Fruit fly (Drosophila melanogaster): ENCODE measurements around the gene CG43330.

The CG43330 gene

dm6 chr3L:22501300-22501699, 2.9 kb downstream of the CG43330 start, which contains the start of gene CG43312:
Gene CG43312 (plus strand): TSS chr3L:22501600.
- TF ChIP-seq Hr78 (GFP tag; optimal IDR thresholded peaks at IDR 0.05) (no peak), h (GFP tag; optimal IDR thresholded peaks at IDR 0.05) (no peak), sv (GFP tag; optimal IDR thresholded peaks at IDR 0.05) (no peak), brk (GFP tag; optimal IDR thresholded peaks at IDR 0.05) (no peak), Myc (optimal IDR thresholded peaks at IDR 0.05) (no peak)

dm6 chr3L:22497594-22497993, 6.6 kb downstream of the CG43330 start:
- TF ChIP-seq Rel (GFP tag; optimal IDR thresholded peaks at IDR 0.05): no peak
- no peak for TF ChIP-seq Rel (tag; optimal IDR thresholded peaks at IDR 0.05)
- TF ChIP-seq woc (GFP tag; optimal IDR thresholded peaks at IDR 0.05): no peak
- no peak for TF ChIP-seq Vsx2 (GFP tag; optimal IDR thresholded peaks at IDR 0.05; ENCODE audit: partially characterized antibody)
- TF ChIP-seq br (GFP tag; optimal IDR thresholded peaks at IDR 0.05): no peak
- no peak for TF ChIP-seq Dfd (GFP tag; optimal IDR thresholded peaks at IDR 0.05)
- no peak for TF ChIP-seq rgr (GFP tag; optimal IDR thresholded peaks at IDR 0.05)
- TF ChIP-seq Dif (GFP tag; optimal IDR thresholded peaks at IDR 0.05; ENCODE audit: partially characterized antibody): no peak
- TF ChIP-seq CG9705 (GFP tag; optimal IDR thresholded peaks at IDR 0.05): no peak
- TF ChIP-seq pan (optimal IDR thresholded peaks at IDR 0.05): no peak
- no peak for TF ChIP-seq CG32264 (GFP tag; optimal IDR thresholded peaks at IDR 0.05)
- no peak for TF ChIP-seq brk (GFP tag; optimal IDR thresholded peaks at IDR 0.05)
- no peak for TF ChIP-seq Hr78 (GFP tag; optimal IDR thresholded peaks at IDR 0.05)
- no peak for TF ChIP-seq dl (GFP tag; optimal IDR thresholded peaks at IDR 0.05; ENCODE audit: insufficient read depth in 1 of 2, partially characterized antibody in 2 of 2)
- TF ChIP-seq dsf (GFP tag; optimal IDR thresholded peaks at IDR 0.05; ENCODE audit: borderline replicate concordance): no peak
- no peak for TF ChIP-seq Hr83 (GFP tag; optimal IDR thresholded peaks at IDR 0.05; ENCODE audit: poor library complexity, severe bottlenecking)
- no peak for TF ChIP-seq usp (GFP tag; optimal IDR thresholded peaks at IDR 0.05)
- TF ChIP-seq N (GFP tag; optimal IDR thresholded peaks at IDR 0.05): no peak
- TF ChIP-seq sage (GFP tag; optimal IDR thresholded peaks at IDR 0.05): no peak
- TF ChIP-seq Hnf4 (GFP tag; optimal IDR thresholded peaks at IDR 0.05): no peak
- TF ChIP-seq dmrt93B (GFP tag; optimal IDR thresholded peaks at IDR 0.05): no peak

- no peak for TF ChIP-seq h (GFP tag; optimal IDR thresholded peaks at IDR 0.05)
- no peak for TF ChIP-seq foxo (GFP tag; optimal IDR thresholded peaks at IDR 0.05)
- no peak for TF ChIP-seq OdsH (GFP tag; optimal IDR thresholded peaks at IDR 0.05)
Measured at dm6 chr3L:22483452-22483851, 20.8 kb downstream of the CG43330 start.

dm6 chr3L:22474081-22474845, 30.0 kb downstream of the CG43330 start, which contains the start of gene CG11425:
Gene CG11425 (plus strand): TSS chr3L:22474795.
- TF ChIP-seq h (GFP tag; optimal IDR thresholded peaks at IDR 0.05): no peak
- TF ChIP-seq tai (GFP tag; optimal IDR thresholded peaks at IDR 0.05): no peak
- no peak for TF ChIP-seq OdsH (GFP tag; optimal IDR thresholded peaks at IDR 0.05)
- no peak for TF ChIP-seq fru (GFP tag; optimal IDR thresholded peaks at IDR 0.05)
- no peak for TF ChIP-seq sage (GFP tag; optimal IDR thresholded peaks at IDR 0.05)
- no peak for TF ChIP-seq N (GFP tag; optimal IDR thresholded peaks at IDR 0.05)

dm6 chr3L:22471586-22472291, 32.5 kb downstream of the CG43330 start:
- peak; percentile 24 for TF ChIP-seq CrebA (GFP tag; optimal IDR thresholded peaks at IDR 0.05; ENCODE audit: borderline replicate concordance)
- TF ChIP-seq sage (GFP tag; optimal IDR thresholded peaks at IDR 0.05): no peak
- no peak for TF ChIP-seq fru (GFP tag; optimal IDR thresholded peaks at IDR 0.05)
- TF ChIP-seq psq (GFP tag; optimal IDR thresholded peaks at IDR 0.05): peak; percentile 47
- peak; percentile 5 for TF ChIP-seq rgr (GFP tag; optimal IDR thresholded peaks at IDR 0.05)
- no peak for TF ChIP-seq OdsH (GFP tag; optimal IDR thresholded peaks at IDR 0.05)
- no peak for TF ChIP-seq CG32264 (GFP tag; optimal IDR thresholded peaks at IDR 0.05)
- TF ChIP-seq Vsx2 (GFP tag; optimal IDR thresholded peaks at IDR 0.05; ENCODE audit: partially characterized antibody): peak; percentile 93
- TF ChIP-seq Jra (GFP tag; optimal IDR thresholded peaks at IDR 0.05): peak; percentile 12
- peak; percentile 23 for TF ChIP-seq Dif (GFP tag; optimal IDR thresholded peaks at IDR 0.05; ENCODE audit: partially characterized antibody)
- TF ChIP-seq HLH106 (tag; optimal IDR thresholded peaks at IDR 0.05): peak; percentile 40
- no peak for TF ChIP-seq Hnf4 (GFP tag; optimal IDR thresholded peaks at IDR 0.05)
- no peak for TF ChIP-seq Rel (GFP tag; optimal IDR thresholded peaks at IDR 0.05)
- no peak for TF ChIP-seq Rel (tag; optimal IDR thresholded peaks at IDR 0.05)
- TF ChIP-seq Sp1 (GFP tag; optimal IDR thresholded peaks at IDR 0.05): peak; percentile 25
- no peak for TF ChIP-seq dsf (GFP tag; optimal IDR thresholded peaks at IDR 0.05; ENCODE audit: borderline replicate concordance)
- TF ChIP-seq Hr78 (GFP tag; optimal IDR thresholded peaks at IDR 0.05): no peak
- TF ChIP-seq Abd-B (GFP tag; optimal IDR thresholded peaks at IDR 0.05): no peak
- peak; percentile 5 to 24 for TF ChIP-seq dl (GFP tag; optimal IDR thresholded peaks at IDR 0.05; ENCODE audit: insufficient read depth in 1 of 2, partially characterized antibody in 2 of 2)
- no peak for TF ChIP-seq usp (GFP tag; optimal IDR thresholded peaks at IDR 0.05)
- no peak for TF ChIP-seq N (GFP tag; optimal IDR thresholded peaks at IDR 0.05)

Data from whole organism, wandering third instar larva.